Worm (Caenorhabditis elegans) whole organism, late embryonic: ENCODE results near the gene ddo-3.

Experiments
- ceh-18 ChIP-seq: sonication (generic microtip); optimal IDR thresholded peaks from 2 replicates; lab custom pipeline; 2016; ENCODE audit warnings: missing genetic modification characterization, missing compliant biosample characterization
- ceh-48 ChIP-seq: sonication (generic microtip); optimal IDR thresholded peaks from 2 replicates; lab custom pipeline; 2016; ENCODE audit warnings: missing genetic modification characterization, inconsistent platforms, missing compliant biosample characterization
- ceh-9 ChIP-seq: sonication (generic microtip); optimal IDR thresholded peaks from 2 replicates; lab custom pipeline; 2016; ENCODE audit warnings: mild to moderate bottlenecking, missing genetic modification characterization, inconsistent platforms, missing compliant biosample characterization
- pha-4 ChIP-seq: fragments of 150-350 bp; optimal IDR thresholded peaks from 2 replicates; lab custom pipeline; 2018; ENCODE audit warnings: missing biosample characterization, missing genetic modification reagents, missing genetic modification characterization
- pros-1 ChIP-seq: fragments of 150-350 bp; optimal IDR thresholded peaks from 2 replicates; lab custom pipeline; 2014; ENCODE audit warnings: missing biosample characterization, missing genetic modification reagents, missing genetic modification characterization
- ref-2 ChIP-seq: sonication (generic microtip); optimal IDR thresholded peaks from 2 replicates; lab custom pipeline; 2016; ENCODE audit warnings: missing genetic modification characterization, missing compliant biosample characterization
- rnt-1 ChIP-seq: sonication (generic microtip); optimal IDR thresholded peaks from 2 replicates; lab custom pipeline; 2016; ENCODE audit warnings: missing genetic modification characterization, missing compliant biosample characterization
- tbx-2 ChIP-seq: sonication (generic microtip); optimal IDR thresholded peaks from 2 replicates; lab custom pipeline; 2016; ENCODE audit warnings: missing genetic modification characterization, missing compliant biosample characterization

ce11 chrIII:6607067-6607466 lies 19.4 kb downstream of the ddo-3 start:
- TF ChIP-seq tbx-2 (tag; lab: Kevin White, UChicago) (no peak), pros-1 (tag; lab: Kevin White, UChicago) (no peak), rnt-1 (tag; lab: Kevin White, UChicago) (no peak), ref-2 (tag; lab: Kevin White, UChicago) (no peak), pha-4 (tag; lab: Kevin White, UChicago) (no peak), ceh-18 (tag; lab: Kevin White, UChicago) (no peak), ceh-48 (no peak), ceh-9 (tag; lab: Kevin White, UChicago) (no peak)
